Worm (Caenorhabditis elegans) whole organism, young adult: ENCODE data around the gene elpc-4.

Experiments used
- F52B5.7 ChIP-seq: sonication (generic microtip); optimal IDR thresholded peaks from 2 replicates; lab custom pipeline; 2016; ENCODE audit warnings: mild to moderate bottlenecking, missing genetic modification characterization, missing compliant biosample characterization
- F57C9.4 ChIP-seq: sonication (generic microtip); optimal IDR thresholded peaks from 2 replicates; lab custom pipeline; 2017; ENCODE audit warnings: mild to moderate bottlenecking, missing genetic modification characterization, missing compliant biosample characterization
- Y67H2A.10 ChIP-seq: fragments of 200-800 bp; sonication (Bioruptor generic); conservative IDR thresholded peaks from 2 replicates; pipeline ENCODE4 v1.3.6; 2022; ENCODE audit warnings: missing genetic modification reagents, missing genetic modification characterization, missing compliant biosample characterization
- ama-1 ChIP-seq, 3 experiments: fragments of 150-350 bp in 1 of 3; sonication (generic microtip) in 2 of 3; optimal IDR thresholded peaks; 2 replicates each; lab custom pipeline; 2014 to 2018; ENCODE audit warnings: missing biosample characterization in 2 of 3, missing genetic modification characterization in 2 of 3, missing genetic modification reagents in 2 of 3
- atf-7 ChIP-seq: sonication (generic microtip); optimal IDR thresholded peaks from 2 replicates; lab custom pipeline; 2017; ENCODE audit warnings: mild to moderate bottlenecking, missing genetic modification characterization, missing compliant biosample characterization
- ets-4 ChIP-seq: fragments of 200-800 bp; sonication (Bioruptor generic); optimal IDR thresholded peaks from 2 replicates; lab custom pipeline; 2018; ENCODE audit warnings: mild to moderate bottlenecking, missing genetic modification characterization, missing compliant biosample characterization
- fkh-3 ChIP-seq: sonication (generic microtip); optimal IDR thresholded peaks from 2 replicates; lab custom pipeline; 2016; ENCODE audit warnings: mild to moderate bottlenecking, missing genetic modification characterization, missing compliant biosample characterization
- hmg-20 ChIP-seq: fragments of 200-800 bp; sonication (Bioruptor generic); IDR thresholded peaks from 2 replicates; pipeline ENCODE4 v1.3.6; 2022; ENCODE audit warnings: missing genetic modification reagents, missing genetic modification characterization, missing compliant biosample characterization
- lin-26 ChIP-seq: fragments of 200-800 bp; sonication (Bioruptor generic); IDR thresholded peaks from 2 replicates; pipeline ENCODE4 v1.3.6; 2022; ENCODE audit warnings: missing genetic modification reagents, missing genetic modification characterization, missing compliant biosample characterization
- mel-28 ChIP-seq: sonication (generic microtip); optimal IDR thresholded peaks from 2 replicates; lab custom pipeline; 2016; ENCODE audit warnings: borderline replicate concordance, mild to moderate bottlenecking, missing genetic modification characterization, missing compliant biosample characterization
- mxl-1 ChIP-seq: sonication (generic microtip); optimal IDR thresholded peaks from 2 replicates; lab custom pipeline; 2016; ENCODE audit warnings: missing genetic modification characterization, missing compliant biosample characterization
- nfya-1 ChIP-seq: sonication (generic microtip); optimal IDR thresholded peaks from 2 replicates; lab custom pipeline; 2017; ENCODE audit warnings: antibody characterized with exemption, missing compliant biosample characterization, missing genetic modification characterization, borderline replicate concordance; ENCODE audit not compliant: insufficient read depth
- sea-2 ChIP-seq: fragments of 200-800 bp; sonication (Bioruptor generic); IDR thresholded peaks from 2 replicates; pipeline ENCODE4 v1.3.6; 2022; ENCODE audit warnings: missing genetic modification characterization, missing compliant biosample characterization
- snpc-4 ChIP-seq, 5 experiments: fragments of 150-350 bp in 1 of 5; sonication (generic microtip) in 4 of 5; optimal IDR thresholded peaks; 2 replicates each; lab custom pipeline; 2014 to 2018; ENCODE audit warnings: missing genetic modification characterization in 5 of 5, missing biosample characterization in 3 of 5, antibody characterized with exemption in 2 of 5, mild to moderate bottlenecking in 2 of 5, missing compliant biosample characterization in 2 of 5, missing genotype in 2 of 5, moderate library complexity in 2 of 5, missing genetic modification reagents in 1 of 5

- no peak for TF ChIP-seq nfya-1 (tag; lab: Kevin White, UChicago)
- TF ChIP-seq mel-28 (tag; lab: Kevin White, UChicago), result no peak
- no peak for TF ChIP-seq lin-26 (GFP tag; lab: Robert Waterston, UW)
- TF ChIP-seq Y67H2A.10 (GFP tag; lab: Robert Waterston, UW), result no peak
- TF ChIP-seq ets-4 (GFP tag; lab: Kevin White, UChicago), result no peak
- no peak for TF ChIP-seq hmg-20 (GFP tag; lab: Robert Waterston, UW)
- TF ChIP-seq snpc-4 (GFP tag; optimal IDR thresholded peaks at IDR 0.05; lab: Kevin White, UChicago), result no peak
- no peak for TF ChIP-seq snpc-4 (tag; optimal IDR thresholded peaks at IDR 0.05; lab: Kevin White, UChicago)
- TF ChIP-seq F52B5.7, result no peak
- TF ChIP-seq sea-2 (GFP tag; lab: Robert Waterston, UW), result no peak
- no peak for TF ChIP-seq ama-1 (optimal IDR thresholded peaks at IDR 0.05; lab: Kevin White, UChicago)
- TF ChIP-seq ama-1 (GFP tag; optimal IDR thresholded peaks at IDR 0.05; lab: Kevin White, UChicago), result no peak
- TF ChIP-seq mxl-1 (tag; lab: Kevin White, UChicago), result no peak
- TF ChIP-seq atf-7 (tag; lab: Kevin White, UChicago), result no peak
- no peak for TF ChIP-seq F57C9.4 (tag; lab: Kevin White, UChicago)
- no peak for TF ChIP-seq fkh-3
Measured at ce11 chrIV:7988385-7988784, 28.4 kb upstream of the elpc-4 start, which contains the start of gene col-115.
